Worm (Caenorhabditis elegans): Measurements from ENCODE around the gene cpg-2.

cpg-2 gene

DNA sequence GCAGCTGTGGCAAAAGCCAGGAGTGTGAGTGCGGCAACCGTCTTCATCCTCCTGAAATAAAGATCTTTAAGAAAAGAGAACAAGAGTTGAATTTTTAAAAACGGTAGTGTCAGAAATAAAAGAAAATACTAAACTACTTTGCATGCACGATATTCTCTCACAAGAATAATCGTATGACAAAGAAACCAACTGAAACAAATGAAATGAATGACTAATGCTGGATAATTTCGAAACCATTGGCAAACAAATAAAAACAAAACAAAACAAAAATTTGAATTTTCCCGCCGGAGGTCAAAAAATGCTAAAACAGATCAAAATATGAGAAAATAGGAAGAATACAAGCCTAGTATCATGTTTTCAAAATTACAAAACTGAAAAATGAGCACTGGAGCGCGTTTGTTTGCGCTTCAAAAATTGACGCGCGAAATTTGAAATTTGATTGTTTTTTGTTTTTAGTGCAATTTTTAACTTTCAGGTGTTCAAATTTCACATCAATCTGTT, at the start of gene cpg-2:
Gene cpg-2, minus strand, starts transcription at position 51 of the 501 bp plus-strand sequence.
- TF ChIP-seq hmg-1.2 (GFP tag; IDR thresholded peaks at IDR 0.05) (peak; percentile 66), mcd-1 (GFP tag; IDR thresholded peaks at IDR 0.05) (peak; percentile 81), pbrm-1 (GFP tag; IDR thresholded peaks at IDR 0.05) (peak; percentile 27; the same call in 1 of the 2 replicates), hsf-1 (GFP tag; IDR thresholded peaks at IDR 0.05) (peak; percentile 86), dox-1 (GFP tag; IDR thresholded peaks at IDR 0.05) (peak; percentile 77; the same call in 1 of the 2 replicates), B0035.1 (tag; optimal IDR thresholded peaks at IDR 0.05) (no peak), madf-8 (GFP tag; conservative IDR thresholded peaks at IDR 0.05) (peak; percentile 99), F33H1.4 (GFP tag; IDR thresholded peaks at IDR 0.05) (peak; percentile 85), sea-2 (GFP tag; IDR thresholded peaks at IDR 0.05) (no peak), mes-4 (tag; optimal IDR thresholded peaks at IDR 0.05) (no peak), F55B11.4 (tag; optimal IDR thresholded peaks at IDR 0.05; ENCODE audit: borderline replicate concordance, insufficient read depth) (no peak), ceh-91 (GFP tag; IDR thresholded peaks at IDR 0.05) (peak; percentile 98), ztf-18 (tag; optimal IDR thresholded peaks at IDR 0.05) (peak; percentile 21), ekl-4 (GFP tag; IDR thresholded peaks at IDR 0.05) (peak; percentile 81), madf-6 (GFP tag; IDR thresholded peaks at IDR 0.05) (peak; percentile 100), snpc-3.4 (tag; optimal IDR thresholded peaks at IDR 0.05) (peak; percentile 96), Y53G8AR.9 (GFP tag; conservative IDR thresholded peaks at IDR 0.05) (peak; percentile 73; the same call in 1 of the 2 replicates), ama-1 (optimal IDR thresholded peaks at IDR 0.05) (no peak), ama-1 (GFP tag; optimal IDR thresholded peaks at IDR 0.05) (peak in 1 of 2 experiments; percentile 7), efl-1 (GFP tag; optimal IDR thresholded peaks at IDR 0.05) (peak; percentile 99), xnd-1 (tag; optimal IDR thresholded peaks at IDR 0.05) (peak; percentile 97), tbp1 (GFP tag; optimal IDR thresholded peaks at IDR 0.05) (peak; percentile 64), athp-1 (tag; optimal IDR thresholded peaks at IDR 0.05) (peak; percentile 20), somi-1 (GFP tag; optimal IDR thresholded peaks at IDR 0.05) (no peak), lag-1 (GFP tag; IDR thresholded peaks at IDR 0.05) (no peak), lin-54 (GFP tag; optimal IDR thresholded peaks at IDR 0.05) (peak; percentile 96), F52B5.7 (tag; optimal IDR thresholded peaks at IDR 0.05) (no peak), Y79H2A.3 (GFP tag; conservative IDR thresholded peaks at IDR 0.05) (0 out of 2 replicates have a peak, but pooled peaks have one; percentile 67), K11D2.4 (GFP tag; IDR thresholded peaks at IDR 0.05) (no peak), D2030.7 (GFP tag; IDR thresholded peaks at IDR 0.05) (peak; percentile 98), sdz-38 (tag; optimal IDR thresholded peaks at IDR 0.05) (no peak), snpc-1.1 (tag; optimal IDR thresholded peaks at IDR 0.05; ENCODE audit: insufficient read depth) (peak; percentile 82), bed-1 (GFP tag; IDR thresholded peaks at IDR 0.05) (no peak), Y95B8A.8 (GFP tag; IDR thresholded peaks at IDR 0.05) (peak; percentile 84), attf-3 (GFP tag; conservative IDR thresholded peaks at IDR 0.05) (peak; percentile 24; the same call in 1 of the 2 replicates), hrde-1 (tag; optimal IDR thresholded peaks at IDR 0.05; ENCODE audit: borderline replicate concordance) (peak; percentile 50), bed-2 (GFP tag; IDR thresholded peaks at IDR 0.05) (no peak), lir-1 (GFP tag; conservative IDR thresholded peaks at IDR 0.05) (peak; percentile 76), rcor-1 (GFP tag; IDR thresholded peaks at IDR 0.05) (peak; percentile 91), F10E7.11 (tag; optimal IDR thresholded peaks at IDR 0.05) (no peak), F49E8.2 (tag; optimal IDR thresholded peaks at IDR 0.05; ENCODE audit: insufficient read depth) (peak; percentile 95), lsl-1 (GFP tag; optimal IDR thresholded peaks at IDR 0.05) (peak; percentile 88), him-1 (tag; optimal IDR thresholded peaks at IDR 0.05) (peak; percentile 62), ztf-28 (GFP tag; IDR thresholded peaks at IDR 0.05) (0 out of 2 replicates have a peak, but pooled peaks have one; percentile 20), madf-3 (GFP tag; IDR thresholded peaks at IDR 0.05) (peak; percentile 91), C17E4.6 (GFP tag; IDR thresholded peaks at IDR 0.05) (peak; percentile 78; the same call in 1 of the 2 replicates), nhr-120 (GFP tag; IDR thresholded peaks at IDR 0.05) (no peak), dpl-1 (GFP tag; optimal IDR thresholded peaks at IDR 0.05) (peak; percentile 95)
